Fruit fly (Drosophila melanogaster) whole organism, wandering third instar larva: ENCODE data around the gene ctrip.

Experiments used
- Abd-B ChIP-seq: fragments of >200 bp; optimal IDR thresholded peaks from 2 replicates; lab custom pipeline; 2017; ENCODE audit warnings: missing biosample characterization, missing genetic modification characterization
- CG32264 ChIP-seq: fragments of 200-800 bp; sonication (Bioruptor generic); optimal IDR thresholded peaks from 2 replicates; lab custom pipeline; 2016; ENCODE audit warnings: missing biosample characterization, missing genetic modification characterization
- CG9705 ChIP-seq: fragments of 200-800 bp; sonication (Bioruptor generic); optimal IDR thresholded peaks from 2 replicates; lab custom pipeline; 2018; ENCODE audit warnings: missing biosample characterization, mild to moderate bottlenecking, missing genetic modification characterization
- CrebA ChIP-seq: fragments of 200-800 bp; sonication (Bioruptor generic); optimal IDR thresholded peaks from 2 replicates; lab custom pipeline; 2016; ENCODE audit warnings: missing biosample characterization, mild to moderate bottlenecking, missing genetic modification characterization, borderline replicate concordance
- Dfd ChIP-seq: fragments of >200 bp; optimal IDR thresholded peaks from 2 replicates; lab custom pipeline; 2017; ENCODE audit warnings: missing biosample characterization, missing genetic modification characterization
- HLH106 ChIP-seq: fragments of 200-800 bp; optimal IDR thresholded peaks from 3 replicates; lab custom pipeline; 2019; ENCODE audit warnings: missing biosample characterization, mild to moderate bottlenecking, missing genetic modification characterization, moderate library complexity
- Hnf4 ChIP-seq: fragments of 200-800 bp; sonication (Bioruptor generic); optimal IDR thresholded peaks from 2 replicates; lab custom pipeline; 2016; ENCODE audit warnings: missing biosample characterization, mild to moderate bottlenecking, missing genetic modification characterization
- Hr78 ChIP-seq: fragments of >200 bp; optimal IDR thresholded peaks from 2 replicates; lab custom pipeline; 2017; ENCODE audit warnings: missing biosample characterization, missing genetic modification characterization
- Hr83 ChIP-seq: fragments of 200-300 bp; sonication (Bioruptor generic); optimal IDR thresholded peaks from 2 replicates; lab custom pipeline; 2016; ENCODE audit warnings: missing biosample characterization, mild to moderate bottlenecking, missing genetic modification characterization, moderate library complexity; ENCODE audit not compliant: poor library complexity, severe bottlenecking
- Jra ChIP-seq: sonication (Bioruptor generic); optimal IDR thresholded peaks from 2 replicates; lab custom pipeline; 2016; ENCODE audit warnings: missing biosample characterization, missing genetic modification characterization
- Mio ChIP-seq: sonication (Bioruptor generic); optimal IDR thresholded peaks from 2 replicates; lab custom pipeline; 2016; ENCODE audit warnings: missing biosample characterization, missing genetic modification characterization
- Myc ChIP-seq: fragments of >200 bp; optimal IDR thresholded peaks from 2 replicates; lab custom pipeline; 2017
- N ChIP-seq: fragments of >200 bp; optimal IDR thresholded peaks from 2 replicates; lab custom pipeline; 2018; ENCODE audit warnings: missing biosample characterization, missing external identifiers, missing genetic modification characterization
- Rel ChIP-seq, 2 experiments: fragments of 200-800 bp; sonication (Bioruptor generic) in 1 of 2; optimal IDR thresholded peaks; 2 replicates in 1 of 2; 3 replicates in 1 of 2; lab custom pipeline; 2016 to 2019; ENCODE audit warnings: mild to moderate bottlenecking in 2 of 2, missing biosample characterization in 2 of 2, missing genetic modification characterization in 2 of 2, moderate library complexity in 1 of 2
- Sp1 ChIP-seq: fragments of 200-800 bp; sonication (Bioruptor generic); optimal IDR thresholded peaks from 3 replicates; lab custom pipeline; 2019; ENCODE audit warnings: missing biosample characterization, mild to moderate bottlenecking, missing genetic modification characterization, moderate library complexity
- Vsx2 ChIP-seq: fragments of 200-300, 225-300 bp; sonication (Bioruptor generic); optimal IDR thresholded peaks from 2 replicates; lab custom pipeline; 2018; ENCODE audit warnings: missing biosample characterization, missing genetic modification characterization; ENCODE audit not compliant: partially characterized antibody
- br ChIP-seq: fragments of 200-800 bp; sonication (Bioruptor generic); optimal IDR thresholded peaks from 2 replicates; lab custom pipeline; 2016; ENCODE audit warnings: missing biosample characterization, missing genetic modification characterization
- brk ChIP-seq: fragments of 200-800 bp; sonication (Bioruptor generic); optimal IDR thresholded peaks from 2 replicates; lab custom pipeline; 2016; ENCODE audit warnings: missing biosample characterization, mild to moderate bottlenecking, missing genetic modification characterization
- dl ChIP-seq, 2 experiments: fragments of 175-275, 200-275 bp in 1 of 2; fragments of 200-275 bp in 1 of 2; sonication (Bioruptor generic); optimal IDR thresholded peaks; lab custom pipeline; 2018; ENCODE audit warnings: mild to moderate bottlenecking in 2 of 2, missing biosample characterization in 2 of 2, missing genetic modification characterization in 2 of 2, moderate library complexity in 2 of 2; ENCODE audit not compliant: partially characterized antibody in 2 of 2, insufficient read depth in 1 of 2
- dmrt93B ChIP-seq: fragments of 200-800 bp; sonication (Bioruptor generic); optimal IDR thresholded peaks from 2 replicates; lab custom pipeline; 2018; ENCODE audit warnings: missing biosample characterization, mild to moderate bottlenecking, missing genetic modification characterization
- dsf ChIP-seq: sonication (Bioruptor generic); optimal IDR thresholded peaks from 2 replicates; lab custom pipeline; 2016; ENCODE audit warnings: missing biosample characterization, missing genetic modification characterization, borderline replicate concordance
- ey ChIP-seq: fragments of 200-800 bp; sonication (Bioruptor generic); optimal IDR thresholded peaks from 2 replicates; lab custom pipeline; 2016; ENCODE audit warnings: missing biosample characterization, missing genetic modification characterization
- foxo ChIP-seq, 2 experiments: fragments of 200-800 bp; sonication (Bioruptor generic); optimal IDR thresholded peaks; 2 replicates in 1 of 2; 3 replicates in 1 of 2; lab custom pipeline; 2016 to 2017; ENCODE audit warnings: missing biosample characterization in 2 of 2, missing genetic modification characterization in 2 of 2
- fru ChIP-seq: fragments of 200-800 bp; sonication (Bioruptor generic); optimal IDR thresholded peaks from 3 replicates; lab custom pipeline; 2016; ENCODE audit warnings: missing biosample characterization, mild to moderate bottlenecking, missing genetic modification characterization
- h ChIP-seq: fragments of 200-800 bp; sonication (Bioruptor generic); optimal IDR thresholded peaks from 3 replicates; lab custom pipeline; 2016; ENCODE audit warnings: missing biosample characterization, mild to moderate bottlenecking, missing genetic modification characterization
- jim ChIP-seq: fragments of 175-275, 200-325 bp; sonication (Bioruptor generic); optimal IDR thresholded peaks from 2 replicates; lab custom pipeline; 2016; ENCODE audit warnings: missing biosample characterization, mild to moderate bottlenecking, missing genetic modification characterization
- lola ChIP-seq: fragments of >200 bp; optimal IDR thresholded peaks from 2 replicates; lab custom pipeline; 2017; ENCODE audit warnings: missing biosample characterization, missing genetic modification characterization
- pan ChIP-seq: fragments of >200 bp; optimal IDR thresholded peaks from 2 replicates; lab custom pipeline; 2017
- psq ChIP-seq: fragments of 200-800 bp; sonication (Bioruptor generic); optimal IDR thresholded peaks from 3 replicates; lab custom pipeline; 2017; ENCODE audit warnings: missing biosample characterization, mild to moderate bottlenecking, missing genetic modification characterization, moderate library complexity
- rgr ChIP-seq: fragments of 200-800 bp; sonication (Bioruptor generic); optimal IDR thresholded peaks from 3 replicates; lab custom pipeline; 2016; ENCODE audit warnings: missing biosample characterization, mild to moderate bottlenecking, missing genetic modification characterization
- sage ChIP-seq: fragments of 200-800 bp; sonication (Bioruptor generic); optimal IDR thresholded peaks from 2 replicates; lab custom pipeline; 2016; ENCODE audit warnings: missing biosample characterization, mild to moderate bottlenecking, missing genetic modification characterization
- tai ChIP-seq: sonication (Bioruptor generic); optimal IDR thresholded peaks from 2 replicates; lab custom pipeline; 2016; ENCODE audit warnings: missing biosample characterization, missing genetic modification characterization
- usp ChIP-seq: fragments of >200 bp; optimal IDR thresholded peaks from 2 replicates; lab custom pipeline; 2017; ENCODE audit warnings: missing biosample characterization, missing genetic modification characterization
- woc ChIP-seq: sonication (Bioruptor generic); optimal IDR thresholded peaks from 2 replicates; lab custom pipeline; 2016; ENCODE audit warnings: missing biosample characterization, mild to moderate bottlenecking, missing genetic modification characterization

The ctrip gene

dm6 chr3R:4780262-4780661 lies 31.6 kb downstream of the ctrip start, which contains the start of gene CG14655:
Gene CG14655 (minus strand): TSS chr3R:4780302.
- no peak for TF ChIP-seq Myc (lab: Kevin White, UChicago)
- no peak for TF ChIP-seq Mio (GFP tag; lab: Kevin White, UChicago)
- no peak for TF ChIP-seq Abd-B
- TF ChIP-seq Sp1 (GFP tag; lab: Kevin White, UChicago): no peak
- TF ChIP-seq lola (GFP tag; lab: Kevin White, UChicago): no peak
- no peak for TF ChIP-seq foxo (GFP tag; optimal IDR thresholded peaks at IDR 0.05; lab: Kevin White, UChicago)
- no peak for TF ChIP-seq ey (GFP tag; lab: Kevin White, UChicago)
- TF ChIP-seq sage (GFP tag; lab: Kevin White, UChicago): no peak
- TF ChIP-seq fru (GFP tag; lab: Kevin White, UChicago): no peak
- TF ChIP-seq woc (GFP tag; lab: Kevin White, UChicago): no peak
- no peak for TF ChIP-seq pan
- TF ChIP-seq Jra (GFP tag; lab: Kevin White, UChicago): no peak
- no peak for TF ChIP-seq dl (GFP tag; optimal IDR thresholded peaks at IDR 0.05; lab: Kevin White, UChicago; ENCODE audit: insufficient read depth in 1 of 2, partially characterized antibody in 2 of 2)
- no peak for TF ChIP-seq HLH106
- TF ChIP-seq CrebA (GFP tag; lab: Kevin White, UChicago): no peak
- no peak for TF ChIP-seq Dfd
- TF ChIP-seq psq (GFP tag; lab: Kevin White, UChicago): no peak
- TF ChIP-seq tai: no peak
- no peak for TF ChIP-seq brk (GFP tag; lab: Kevin White, UChicago)
- no peak for TF ChIP-seq h (GFP tag; lab: Kevin White, UChicago)

dm6 chr3R:4775371-4775770 lies 36.5 kb downstream of the ctrip start:
- no peak for TF ChIP-seq psq (GFP tag; lab: Kevin White, UChicago)
- TF ChIP-seq Rel (GFP tag; optimal IDR thresholded peaks at IDR 0.05; lab: Kevin White, UChicago): no peak
- no peak for TF ChIP-seq Rel (tag; optimal IDR thresholded peaks at IDR 0.05; lab: Kevin White, UChicago)
- TF ChIP-seq N (GFP tag; lab: Kevin White, UChicago): peak; percentile 51
- peak; percentile 16 for TF ChIP-seq CG9705 (GFP tag; lab: Kevin White, UChicago)
- peak; percentile 27 for TF ChIP-seq ey (GFP tag; lab: Kevin White, UChicago)
- peak; percentile 13 for TF ChIP-seq Hr78
- TF ChIP-seq dsf (GFP tag; lab: Kevin White, UChicago): no peak
- TF ChIP-seq br (GFP tag; lab: Kevin White, UChicago): no peak
- TF ChIP-seq fru (GFP tag; lab: Kevin White, UChicago): peak; percentile 20
- TF ChIP-seq, all 38 proteins: peak for 5

- no peak for TF ChIP-seq tai
- no peak for TF ChIP-seq Sp1 (GFP tag; lab: Kevin White, UChicago)
- no peak for TF ChIP-seq Jra (GFP tag; lab: Kevin White, UChicago)
- TF ChIP-seq ey (GFP tag; lab: Kevin White, UChicago): no peak
- TF ChIP-seq h (GFP tag; lab: Kevin White, UChicago): no peak
- TF ChIP-seq sage (GFP tag; lab: Kevin White, UChicago): no peak
- TF ChIP-seq Myc (lab: Kevin White, UChicago): no peak
- no peak for TF ChIP-seq jim (GFP tag; lab: Kevin White, UChicago)
- no peak for TF ChIP-seq usp
- no peak for TF ChIP-seq Hnf4 (GFP tag; lab: Kevin White, UChicago)
- TF ChIP-seq N (GFP tag; lab: Kevin White, UChicago): no peak
- no peak for TF ChIP-seq lola (GFP tag; lab: Kevin White, UChicago)
- TF ChIP-seq CrebA (GFP tag; lab: Kevin White, UChicago): no peak
- TF ChIP-seq woc (GFP tag; lab: Kevin White, UChicago): no peak
- TF ChIP-seq CG32264: no peak
- no peak for TF ChIP-seq pan
- TF ChIP-seq Vsx2 (GFP tag; lab: Kevin White, UChicago): no peak
Measured at dm6 chr3R:4774953-4775352, 36.9 kb downstream of the ctrip start, which contains the start of gene CG44088. Gene CG44088 (minus strand): TSS chr3R:4775053.

dm6 chr3R:4773097-4773496 lies 38.8 kb downstream of the ctrip start, which contains the start of gene CG44098:
Gene CG44098 (minus strand): TSS chr3R:4773197.
- no peak for TF ChIP-seq dmrt93B (GFP tag; lab: Kevin White, UChicago)
- TF ChIP-seq h (GFP tag; lab: Kevin White, UChicago): peak; percentile 13
- TF ChIP-seq Hr83: peak; percentile 15
- TF ChIP-seq pan: no peak
- no peak for TF ChIP-seq Sp1 (GFP tag; lab: Kevin White, UChicago)
- peak; percentile 7 for TF ChIP-seq rgr (GFP tag; lab: Kevin White, UChicago)
